Worm (Caenorhabditis elegans): ENCODE results near the gene F44F4.10.

DNA sequence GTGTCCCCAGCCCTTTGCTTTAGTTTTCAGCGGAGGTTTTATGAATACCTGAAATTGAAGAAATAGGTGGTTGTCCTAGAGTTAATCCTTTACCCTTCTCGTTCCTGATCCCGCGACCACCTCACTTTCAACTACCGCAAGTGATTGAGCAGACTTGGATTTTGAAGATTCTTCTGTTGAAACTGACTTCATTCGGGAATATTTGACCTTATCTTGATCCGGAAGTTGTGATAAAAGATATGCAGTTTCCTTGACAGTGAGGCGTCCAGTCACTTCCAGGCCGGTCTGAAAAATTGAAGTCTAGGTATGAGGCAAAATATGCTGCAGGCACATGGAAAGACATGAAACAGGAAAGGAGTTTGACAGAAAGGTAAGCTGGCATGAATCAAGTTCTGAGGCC lies 38.0 kb upstream of the F44F4.10 start:
- TF ChIP-seq F57C9.4 (tag; optimal IDR thresholded peaks at IDR 0.05): no peak
- TF ChIP-seq tbx-9 (tag; optimal IDR thresholded peaks at IDR 0.05; ENCODE audit: borderline replicate concordance): no peak
